Worm (Caenorhabditis elegans) whole organism, L2 larva: Measurements from ENCODE around the gene F07E5.9.
"Not testable (repeated sequence)": the region's sequence is repeated elsewhere in the genome, so short reads cannot be mapped to it uniquely, and the experiment has no call there.

ENCODE experiments used
- C34F6.9 ChIP-seq: fragments of 150-350 bp; optimal IDR thresholded peaks from 2 replicates; lab custom pipeline; 2014; ENCODE audit warnings: missing biosample characterization, missing genetic modification characterization
- F13H6.1 ChIP-seq: sonication (generic microtip); optimal IDR thresholded peaks from 2 replicates; lab custom pipeline; 2016; ENCODE audit warnings: missing genetic modification characterization, missing compliant biosample characterization
- R02D3.7 ChIP-seq: fragments of 150-350 bp; optimal IDR thresholded peaks from 2 replicates; lab custom pipeline; 2014; ENCODE audit warnings: missing biosample characterization, missing genetic modification characterization
- ZK546.5 ChIP-seq: sonication (generic microtip); optimal IDR thresholded peaks from 2 replicates; lab custom pipeline; 2017; ENCODE audit warnings: missing biosample characterization, missing genetic modification characterization
- alr-1 ChIP-seq: fragments of 150-350 bp; optimal IDR thresholded peaks from 2 replicates; lab custom pipeline; 2014; ENCODE audit warnings: missing biosample characterization, missing genetic modification characterization
- ama-1 ChIP-seq: fragments of 150-350 bp; optimal IDR thresholded peaks from 2 replicates; lab custom pipeline; 2018; ENCODE audit warnings: inconsistent platforms
- blmp-1 ChIP-seq: sonication (generic microtip); optimal IDR thresholded peaks from 2 replicates; lab custom pipeline; 2017; ENCODE audit warnings: missing genetic modification characterization, mild to moderate bottlenecking, missing compliant biosample characterization, antibody characterized with exemption, moderate library complexity; ENCODE audit not compliant: insufficient read depth
- ceh-16 ChIP-seq: fragments of 150-350 bp; optimal IDR thresholded peaks from 2 replicates; lab custom pipeline; 2014; ENCODE audit warnings: missing biosample characterization, missing genetic modification characterization
- ceh-82 ChIP-seq: fragments of 150-350 bp; optimal IDR thresholded peaks from 2 replicates; lab custom pipeline; 2014; ENCODE audit warnings: missing biosample characterization, missing genetic modification characterization
- crh-2 ChIP-seq: sonication (generic microtip); optimal IDR thresholded peaks from 2 replicates; lab custom pipeline; 2017; ENCODE audit warnings: missing biosample characterization, missing genetic modification characterization
- dmd-4 ChIP-seq: sonication (generic microtip); optimal IDR thresholded peaks from 2 replicates; lab custom pipeline; 2017; ENCODE audit warnings: missing biosample characterization, missing genetic modification characterization
- elt-3 ChIP-seq: sonication (generic microtip); optimal IDR thresholded peaks from 2 replicates; lab custom pipeline; 2017; ENCODE audit warnings: missing biosample characterization, missing genetic modification characterization
- gmeb-1 ChIP-seq: fragments of 150-350 bp; optimal IDR thresholded peaks from 2 replicates; lab custom pipeline; 2014; ENCODE audit warnings: missing biosample characterization, missing genetic modification characterization
- lin-11 ChIP-seq: fragments of 150-350 bp; sonication (generic microtip); optimal IDR thresholded peaks from 2 replicates; lab custom pipeline; 2014; ENCODE audit warnings: missing biosample characterization, missing genetic modification characterization, inconsistent platforms, mixed read lengths
- lin-13 ChIP-seq: fragments of 150-350 bp; optimal IDR thresholded peaks from 2 replicates; lab custom pipeline; 2014; ENCODE audit warnings: missing biosample characterization, missing genetic modification reagents, missing genetic modification characterization
- lin-39 ChIP-seq: fragments of 150-350 bp; optimal IDR thresholded peaks from 2 replicates; lab custom pipeline; 2014; ENCODE audit warnings: missing biosample characterization, missing genetic modification reagents, missing genetic modification characterization
- lsy-2 ChIP-seq, 2 experiments: fragments of 150-350 bp in 1 of 2; sonication (generic microtip) in 1 of 2; optimal IDR thresholded peaks; 2 replicates each; lab custom pipeline; 2014 to 2017; ENCODE audit warnings: missing biosample characterization in 2 of 2, missing genetic modification characterization in 2 of 2
- mab-5 ChIP-seq: fragments of 150-350 bp; optimal IDR thresholded peaks from 2 replicates; lab custom pipeline; 2014; ENCODE audit warnings: missing biosample characterization, missing genetic modification characterization
- mbf-1 ChIP-seq: sonication (generic microtip); optimal IDR thresholded peaks from 2 replicates; lab custom pipeline; 2017; ENCODE audit warnings: missing biosample characterization, missing genetic modification characterization
- nhr-10 ChIP-seq: sonication (generic microtip); optimal IDR thresholded peaks from 2 replicates; lab custom pipeline; 2017; ENCODE audit warnings: missing biosample characterization, missing genetic modification characterization
- nhr-129 ChIP-seq: fragments of 150-350 bp; optimal IDR thresholded peaks from 2 replicates; lab custom pipeline; 2014; ENCODE audit warnings: missing biosample characterization, missing genetic modification characterization
- nhr-21 ChIP-seq: fragments of 150-350 bp; optimal IDR thresholded peaks from 2 replicates; lab custom pipeline; 2014; ENCODE audit warnings: missing biosample characterization, missing genetic modification characterization
- nhr-23 ChIP-seq: fragments of 150-350 bp; optimal IDR thresholded peaks from 2 replicates; lab custom pipeline; 2014; ENCODE audit warnings: missing biosample characterization, missing genetic modification reagents, missing genetic modification characterization
- nhr-237 ChIP-seq: fragments of 150-350 bp; optimal IDR thresholded peaks from 2 replicates; lab custom pipeline; 2014; ENCODE audit warnings: missing biosample characterization, missing genetic modification characterization
- nhr-25 ChIP-seq: fragments of 150-350 bp; sonication (generic microtip); optimal IDR thresholded peaks from 3 replicates; lab custom pipeline; 2014; ENCODE audit warnings: missing biosample characterization, missing genetic modification characterization
- nhr-6 ChIP-seq: fragments of 150-350 bp; optimal IDR thresholded peaks from 2 replicates; lab custom pipeline; 2014; ENCODE audit warnings: missing biosample characterization, missing genetic modification characterization
- nhr-77 ChIP-seq: fragments of 150-350 bp; optimal IDR thresholded peaks from 2 replicates; lab custom pipeline; 2014; ENCODE audit warnings: missing biosample characterization, missing genetic modification characterization
- sem-4 ChIP-seq: fragments of 150-350 bp; optimal IDR thresholded peaks from 2 replicates; lab custom pipeline; 2014; ENCODE audit warnings: missing biosample characterization, missing genetic modification reagents, missing genetic modification characterization
- skn-1 ChIP-seq: sonication (generic microtip); optimal IDR thresholded peaks from 2 replicates; lab custom pipeline; 2017; ENCODE audit warnings: missing biosample characterization, missing genetic modification characterization
- sma-3 ChIP-seq: sonication (generic microtip); optimal IDR thresholded peaks from 2 replicates; lab custom pipeline; 2016; ENCODE audit warnings: missing genetic modification reagents, missing genetic modification characterization, missing compliant biosample characterization
- snpc-4 ChIP-seq: fragments of 150-350 bp; optimal IDR thresholded peaks from 2 replicates; lab custom pipeline; 2014; ENCODE audit warnings: missing biosample characterization, missing genetic modification characterization
- unc-39 ChIP-seq: fragments of 150-350 bp; optimal IDR thresholded peaks from 2 replicates; lab custom pipeline; 2014; ENCODE audit warnings: missing biosample characterization, missing genetic modification characterization
- unc-55 ChIP-seq: fragments of 150-350 bp; sonication (generic microtip); optimal IDR thresholded peaks from 3 replicates; lab custom pipeline; 2014; ENCODE audit warnings: missing biosample characterization, missing genetic modification reagents, missing genetic modification characterization
- zag-1 ChIP-seq: fragments of 150-350 bp; optimal IDR thresholded peaks from 2 replicates; lab custom pipeline; 2014; ENCODE audit warnings: missing biosample characterization, missing genetic modification characterization
- ztf-1 ChIP-seq: fragments of 200-800 bp; sonication (Bioruptor generic); conservative IDR thresholded peaks from 2 replicates; pipeline ENCODE4 v1.3.6; 2022; ENCODE audit warnings: missing genetic modification characterization, missing compliant biosample characterization
- ztf-11 ChIP-seq: sonication (generic microtip); optimal IDR thresholded peaks from 2 replicates; lab custom pipeline; 2017; ENCODE audit warnings: missing biosample characterization, missing genetic modification characterization
- ztf-4 ChIP-seq: fragments of 150-350 bp; optimal IDR thresholded peaks from 2 replicates; lab custom pipeline; 2014; ENCODE audit warnings: missing biosample characterization, missing genetic modification characterization

The F07E5.9 gene

ce11 chrII:2058985-2059384 is 21.3 kb downstream of the F07E5.9 start, which contains the start of gene F07E5.5:
TSS of gene F07E5.5 (minus strand) at chrII:2059070.
- peak; percentile 68 for TF ChIP-seq unc-55 (GFP tag; lab: Kevin White, UChicago)
- TF ChIP-seq unc-39 = no peak
- no peak for TF ChIP-seq nhr-10 (tag; lab: Kevin White, UChicago)
- TF ChIP-seq skn-1 = no peak
- TF ChIP-seq lin-13 (GFP tag; lab: Kevin White, UChicago) = peak; percentile 73
- TF ChIP-seq gmeb-1 (tag; lab: Kevin White, UChicago) = peak; percentile 56
- TF ChIP-seq nhr-129 (tag; lab: Kevin White, UChicago) = peak; percentile 12
- TF ChIP-seq ceh-82 = no peak
- TF ChIP-seq lsy-2 (tag; optimal IDR thresholded peaks at IDR 0.05; lab: Kevin White, UChicago) = peak; percentile 91 to 97
- peak; percentile 30 for TF ChIP-seq lin-11
- no peak for TF ChIP-seq ama-1 (lab: Kevin White, UChicago)
- no peak for TF ChIP-seq snpc-4 (tag; lab: Kevin White, UChicago)
- no peak for TF ChIP-seq nhr-23 (tag; lab: Kevin White, UChicago)
- TF ChIP-seq dmd-4 (tag; lab: Kevin White, UChicago) = no peak
- peak; percentile 37 for TF ChIP-seq sma-3 (GFP tag; lab: Kevin White, UChicago)
- TF ChIP-seq nhr-21 = peak; percentile 15
- TF ChIP-seq nhr-25 (tag; lab: Kevin White, UChicago) = no peak
- TF ChIP-seq crh-2 (tag; lab: Kevin White, UChicago) = peak; percentile 5
- TF ChIP-seq nhr-6 (tag; lab: Kevin White, UChicago) = no peak
- no peak for TF ChIP-seq C34F6.9
- TF ChIP-seq F13H6.1 = peak; percentile 54
- TF ChIP-seq, all 48 proteins: peak for 10

ce11 chrII:2051372-2051771 is 29.0 kb downstream of the F07E5.9 start, which contains the start of gene fbxb-35:
TSS of gene fbxb-35 (plus strand) at chrII:2051672.
- TF ChIP-seq ztf-4 (tag; lab: Kevin White, UChicago) (no peak), F13H6.1 (no peak), C34F6.9 (no peak), zag-1 (no peak), ztf-1 (GFP tag; lab: Robert Waterston, UW) (no peak), ZK546.5 (tag; lab: Kevin White, UChicago) (no peak), nhr-237 (tag; lab: Kevin White, UChicago) (no peak), snpc-4 (tag; lab: Kevin White, UChicago) (no peak), lin-13 (GFP tag; lab: Kevin White, UChicago) (no peak), dmd-4 (tag; lab: Kevin White, UChicago) (no peak)

- TF ChIP-seq lin-39 (tag; lab: Kevin White, UChicago); nhr-77 (tag; lab: Kevin White, UChicago); skn-1: not testable (repeated sequence)
These were observed 33.8 kb downstream of the F07E5.9 start, which contains the start of gene math-1 for ce11 chrII:2046556-2046955. TSS of gene math-1 (minus strand) at chrII:2046656.

ce11 chrII:2045505-2045904 is 34.8 kb downstream of the F07E5.9 start, which contains the start of gene bath-24:
TSS of gene bath-24 (minus strand) at chrII:2045605.
- TF ChIP-seq mbf-1 (tag; lab: Kevin White, UChicago) (no peak), blmp-1 (tag; lab: Kevin White, UChicago) (no peak), ceh-16 (no peak), nhr-25 (tag; lab: Kevin White, UChicago) (no peak), nhr-6 (tag; lab: Kevin White, UChicago) (no peak), alr-1 (no peak)

- TF ChIP-seq nhr-6 (tag; lab: Kevin White, UChicago) (no peak), sma-3 (GFP tag; lab: Kevin White, UChicago) (no peak), dmd-4 (tag; lab: Kevin White, UChicago) (no peak), elt-3 (tag; lab: Kevin White, UChicago) (no peak), R02D3.7 (no peak), ama-1 (lab: Kevin White, UChicago) (no peak), gmeb-1 (tag; lab: Kevin White, UChicago) (no peak), ZK546.5 (tag; lab: Kevin White, UChicago) (no peak), ztf-11 (tag; lab: Kevin White, UChicago) (no peak), mab-5 (tag; lab: Kevin White, UChicago) (no peak), F13H6.1 (no peak), nhr-21 (no peak), sem-4 (tag; lab: Kevin White, UChicago) (no peak)
These were observed 37.9 kb downstream of the F07E5.9 start, which contains the start of gene bath-20 for ce11 chrII:2042447-2042846. TSS of gene bath-20 (minus strand) at chrII:2042547.
